Fruit fly (Drosophila melanogaster) whole organism, wandering third instar larva: ENCODE measurements around the gene CycA.

Source experiments
- Abd-B ChIP-seq: fragments of >200 bp; optimal IDR thresholded peaks from 2 replicates; lab custom pipeline; 2017; ENCODE audit warnings: missing biosample characterization, missing genetic modification characterization
- HLH106 ChIP-seq: fragments of 200-800 bp; optimal IDR thresholded peaks from 3 replicates; lab custom pipeline; 2019; ENCODE audit warnings: missing biosample characterization, mild to moderate bottlenecking, missing genetic modification characterization, moderate library complexity
- Mio ChIP-seq: sonication (Bioruptor generic); optimal IDR thresholded peaks from 2 replicates; lab custom pipeline; 2016; ENCODE audit warnings: missing biosample characterization, missing genetic modification characterization
- Myc ChIP-seq: fragments of >200 bp; optimal IDR thresholded peaks from 2 replicates; lab custom pipeline; 2017
- Sp1 ChIP-seq: fragments of 200-800 bp; sonication (Bioruptor generic); optimal IDR thresholded peaks from 3 replicates; lab custom pipeline; 2019; ENCODE audit warnings: missing biosample characterization, mild to moderate bottlenecking, missing genetic modification characterization, moderate library complexity
- Vsx2 ChIP-seq: fragments of 200-300, 225-300 bp; sonication (Bioruptor generic); optimal IDR thresholded peaks from 2 replicates; lab custom pipeline; 2018; ENCODE audit warnings: missing biosample characterization, missing genetic modification characterization; ENCODE audit not compliant: partially characterized antibody
- br ChIP-seq: fragments of 200-800 bp; sonication (Bioruptor generic); optimal IDR thresholded peaks from 2 replicates; lab custom pipeline; 2016; ENCODE audit warnings: missing biosample characterization, missing genetic modification characterization
- dmrt93B ChIP-seq: fragments of 200-800 bp; sonication (Bioruptor generic); optimal IDR thresholded peaks from 2 replicates; lab custom pipeline; 2018; ENCODE audit warnings: missing biosample characterization, mild to moderate bottlenecking, missing genetic modification characterization

- TF ChIP-seq Myc (lab: Kevin White, UChicago) (no peak), br (GFP tag; lab: Kevin White, UChicago) (no peak), Sp1 (no peak), HLH106 (tag; lab: Kevin White, UChicago) (no peak), Mio (GFP tag; lab: Kevin White, UChicago) (no peak), Vsx2 (GFP tag; lab: Kevin White, UChicago) (no peak), Abd-B (no peak), dmrt93B (GFP tag; lab: Kevin White, UChicago) (no peak)
Measured at dm6 chr3L:11858745-11859144, 25.4 kb upstream of the CycA start.
